Worm (Caenorhabditis elegans) whole organism, late embryonic: Measurements from ENCODE around the gene tufm-1.
"Not testable (repeated sequence)": the region's sequence is repeated elsewhere in the genome, so short reads cannot be mapped to it uniquely, and the experiment has no call there.

ENCODE experiments used
- C38D4.7 ChIP-seq: fragments of 200-800 bp; sonication (Bioruptor generic); optimal IDR thresholded peaks from 2 replicates; lab custom pipeline; 2018; ENCODE audit warnings: mild to moderate bottlenecking, missing genetic modification characterization, moderate library complexity, missing compliant biosample characterization
- K02D7.2 ChIP-seq: sonication (generic microtip); optimal IDR thresholded peaks from 2 replicates; lab custom pipeline; 2017; ENCODE audit warnings: mild to moderate bottlenecking, missing genetic modification characterization, missing compliant biosample characterization
- ahr-1 ChIP-seq: sonication (generic microtip); optimal IDR thresholded peaks from 2 replicates; lab custom pipeline; 2016; ENCODE audit warnings: missing genetic modification characterization, missing compliant biosample characterization
- ama-1 ChIP-seq: fragments of 150-350 bp; optimal IDR thresholded peaks from 2 replicates; lab custom pipeline; 2014
- ceh-18 ChIP-seq: sonication (generic microtip); optimal IDR thresholded peaks from 2 replicates; lab custom pipeline; 2016; ENCODE audit warnings: missing genetic modification characterization, missing compliant biosample characterization
- ceh-19 ChIP-seq: fragments of 200-800 bp; sonication (Bioruptor generic); optimal IDR thresholded peaks from 2 replicates; lab custom pipeline; 2018; ENCODE audit warnings: mild to moderate bottlenecking, missing genetic modification characterization, missing compliant biosample characterization
- ceh-22 ChIP-seq: sonication (generic microtip); optimal IDR thresholded peaks from 2 replicates; lab custom pipeline; 2017; ENCODE audit warnings: missing biosample characterization, missing genetic modification characterization
- ceh-24 ChIP-seq: sonication (generic microtip); optimal IDR thresholded peaks from 2 replicates; lab custom pipeline; 2016; ENCODE audit warnings: mild to moderate bottlenecking, missing genetic modification characterization, missing compliant biosample characterization
- ceh-30 ChIP-seq: fragments of 150-350 bp; optimal IDR thresholded peaks from 2 replicates; lab custom pipeline; 2014; ENCODE audit warnings: missing biosample characterization, missing genetic modification characterization
- ceh-31 ChIP-seq: sonication (generic microtip); optimal IDR thresholded peaks from 2 replicates; lab custom pipeline; 2016; ENCODE audit warnings: missing genetic modification characterization, missing compliant biosample characterization
- ceh-48 ChIP-seq: sonication (generic microtip); optimal IDR thresholded peaks from 2 replicates; lab custom pipeline; 2016; ENCODE audit warnings: missing genetic modification characterization, inconsistent platforms, missing compliant biosample characterization
- ceh-9 ChIP-seq: sonication (generic microtip); optimal IDR thresholded peaks from 2 replicates; lab custom pipeline; 2016; ENCODE audit warnings: mild to moderate bottlenecking, missing genetic modification characterization, inconsistent platforms, missing compliant biosample characterization
- che-1 ChIP-seq: sonication (generic microtip); optimal IDR thresholded peaks from 2 replicates; lab custom pipeline; 2016; ENCODE audit warnings: mild to moderate bottlenecking, missing genetic modification characterization, missing compliant biosample characterization
- dmd-4 ChIP-seq: sonication (generic microtip); optimal IDR thresholded peaks from 2 replicates; lab custom pipeline; 2016; ENCODE audit warnings: borderline replicate concordance, missing genetic modification characterization, missing compliant biosample characterization
- elt-2 ChIP-seq: sonication (generic microtip); optimal IDR thresholded peaks from 2 replicates; lab custom pipeline; 2016; ENCODE audit warnings: missing genetic modification reagents, missing genetic modification characterization, missing compliant biosample characterization
- elt-4 ChIP-seq: sonication (generic microtip); optimal IDR thresholded peaks from 2 replicates; lab custom pipeline; 2016; ENCODE audit warnings: missing genetic modification characterization, missing compliant biosample characterization
- eyg-1 ChIP-seq: sonication (generic microtip); optimal IDR thresholded peaks from 2 replicates; lab custom pipeline; 2016; ENCODE audit warnings: missing genotype, missing genetic modification characterization, missing compliant biosample characterization
- fkh-6 ChIP-seq: sonication (generic microtip); optimal IDR thresholded peaks from 2 replicates; lab custom pipeline; 2016; ENCODE audit warnings: missing genetic modification characterization, missing compliant biosample characterization
- gmeb-2 ChIP-seq: sonication (generic microtip); optimal IDR thresholded peaks from 2 replicates; lab custom pipeline; 2016; ENCODE audit warnings: missing genetic modification characterization, inconsistent platforms, missing compliant biosample characterization
- hlh-30 ChIP-seq: sonication (generic microtip); optimal IDR thresholded peaks from 2 replicates; lab custom pipeline; 2017; ENCODE audit warnings: antibody characterized with exemption, missing genetic modification characterization, missing compliant biosample characterization; ENCODE audit not compliant: insufficient read depth
- hlh-8 ChIP-seq: sonication (generic microtip); optimal IDR thresholded peaks from 2 replicates; lab custom pipeline; 2016; ENCODE audit warnings: missing genotype, missing genetic modification characterization, missing compliant biosample characterization
- madf-2 ChIP-seq: sonication (generic microtip); optimal IDR thresholded peaks from 2 replicates; lab custom pipeline; 2017; ENCODE audit warnings: missing genetic modification characterization, missing compliant biosample characterization
- nfya-1 ChIP-seq: sonication (generic microtip); optimal IDR thresholded peaks from 2 replicates; lab custom pipeline; 2017; ENCODE audit warnings: missing genetic modification characterization, mild to moderate bottlenecking, missing compliant biosample characterization, antibody characterized with exemption, moderate library complexity
- nhr-232 ChIP-seq: sonication (generic microtip); optimal IDR thresholded peaks from 2 replicates; lab custom pipeline; 2016; ENCODE audit warnings: missing genetic modification characterization, missing compliant biosample characterization
- odd-2 ChIP-seq: sonication (generic microtip); optimal IDR thresholded peaks from 2 replicates; lab custom pipeline; 2017; ENCODE audit warnings: antibody characterized with exemption, mild to moderate bottlenecking, missing genetic modification characterization, missing compliant biosample characterization
- pag-3 ChIP-seq: sonication (generic microtip); optimal IDR thresholded peaks from 2 replicates; lab custom pipeline; 2016; ENCODE audit warnings: missing compliant biosample characterization, missing genetic modification characterization, borderline replicate concordance
- pat-9 ChIP-seq: fragments of 200-800 bp; sonication (Bioruptor generic); optimal IDR thresholded peaks from 2 replicates; lab custom pipeline; 2018; ENCODE audit warnings: mild to moderate bottlenecking, missing genetic modification characterization, moderate library complexity, missing compliant biosample characterization
- pax-1 ChIP-seq: fragments of 150-350 bp; optimal IDR thresholded peaks from 2 replicates; lab custom pipeline; 2014; ENCODE audit warnings: missing biosample characterization, missing genetic modification characterization
- rnt-1 ChIP-seq: sonication (generic microtip); optimal IDR thresholded peaks from 2 replicates; lab custom pipeline; 2016; ENCODE audit warnings: missing genetic modification characterization, missing compliant biosample characterization
- sox-4 ChIP-seq: sonication (generic microtip); optimal IDR thresholded peaks from 2 replicates; lab custom pipeline; 2017; ENCODE audit warnings: mild to moderate bottlenecking, missing genetic modification characterization, inconsistent platforms, missing compliant biosample characterization
- syd-9 ChIP-seq: sonication (generic microtip); optimal IDR thresholded peaks from 2 replicates; lab custom pipeline; 2016; ENCODE audit warnings: mild to moderate bottlenecking, missing genetic modification characterization, moderate library complexity, missing compliant biosample characterization
- tbx-7 ChIP-seq: sonication (generic microtip); optimal IDR thresholded peaks from 2 replicates; lab custom pipeline; 2016; ENCODE audit warnings: missing genotype, missing genetic modification characterization, missing compliant biosample characterization
- unc-42 ChIP-seq: sonication (generic microtip); optimal IDR thresholded peaks from 2 replicates; lab custom pipeline; 2016; ENCODE audit warnings: missing genotype, missing genetic modification characterization, missing compliant biosample characterization
- unc-55 ChIP-seq: sonication (generic microtip); optimal IDR thresholded peaks from 2 replicates; lab custom pipeline; 2017; ENCODE audit warnings: missing biosample characterization, missing genetic modification reagents, missing genetic modification characterization
- zip-5 ChIP-seq: sonication (generic microtip); optimal IDR thresholded peaks from 2 replicates; lab custom pipeline; 2016; ENCODE audit warnings: missing genetic modification characterization, missing compliant biosample characterization
- ztf-16 ChIP-seq: sonication (generic microtip); optimal IDR thresholded peaks from 2 replicates; lab custom pipeline; 2017; ENCODE audit warnings: missing genetic modification characterization, missing compliant biosample characterization

The tufm-1 gene

ce11 chrIII:2814919-2815554, at the start of gene tufm-1:
TSS of gene tufm-1 (minus strand) at chrIII:2814969.
- TF ChIP-seq hlh-8 (tag; lab: Kevin White, UChicago): no peak
- TF ChIP-seq syd-9 (tag; lab: Kevin White, UChicago): no peak
- no peak for TF ChIP-seq eyg-1
- no peak for TF ChIP-seq zip-5 (tag; lab: Kevin White, UChicago)
- TF ChIP-seq hlh-30 (tag; lab: Kevin White, UChicago): no peak
- TF ChIP-seq unc-42 (tag; lab: Kevin White, UChicago): peak; percentile 80
- TF ChIP-seq pag-3 (tag; lab: Kevin White, UChicago): no peak
- TF ChIP-seq C38D4.7 (GFP tag; lab: Kevin White, UChicago): no peak
- TF ChIP-seq ztf-16: no peak
- no peak for TF ChIP-seq ceh-30
- TF ChIP-seq K02D7.2 (tag; lab: Kevin White, UChicago): no peak
- TF ChIP-seq unc-55 (GFP tag; lab: Kevin White, UChicago): no peak
- no peak for TF ChIP-seq che-1
- peak; percentile 61 for TF ChIP-seq elt-2 (tag; lab: Kevin White, UChicago)
- peak; percentile 19 for TF ChIP-seq ceh-31 (tag; lab: Kevin White, UChicago)
- TF ChIP-seq madf-2: no peak
- no peak for TF ChIP-seq dmd-4 (tag; lab: Kevin White, UChicago)
- TF ChIP-seq sox-4: no peak
- no peak for TF ChIP-seq ceh-9
- TF ChIP-seq nhr-232 (tag; lab: Kevin White, UChicago): no peak
- TF ChIP-seq nfya-1 (tag; lab: Kevin White, UChicago): peak; percentile 61
- TF ChIP-seq, all 69 proteins: peak for 4

- TF ChIP-seq odd-2 (tag; lab: Kevin White, UChicago): no peak
- no peak for TF ChIP-seq pax-1
- no peak for TF ChIP-seq fkh-6 (tag; lab: Kevin White, UChicago)
- no peak for TF ChIP-seq ahr-1
- no peak for TF ChIP-seq ceh-48 (tag; lab: Kevin White, UChicago)
- no peak for TF ChIP-seq ama-1 (lab: Kevin White, UChicago)
- no peak for TF ChIP-seq ceh-9
- no peak for TF ChIP-seq ceh-19 (GFP tag; lab: Kevin White, UChicago)
- no peak for TF ChIP-seq madf-2
- no peak for TF ChIP-seq ceh-22 (tag; lab: Kevin White, UChicago)
- TF ChIP-seq ceh-18: no peak
- no peak for TF ChIP-seq hlh-30 (tag; lab: Kevin White, UChicago)
These were observed 43.6 kb upstream of the tufm-1 start for ce11 chrIII:2858334-2858733.

ce11 chrIII:2855929-2856328, 41.2 kb upstream of the tufm-1 start, which contains the start of gene F56F11.4:
TSS of gene F56F11.4 (plus strand) at chrIII:2856229.
- TF ChIP-seq ceh-24 (tag; lab: Kevin White, UChicago): no peak
- no peak for TF ChIP-seq pat-9 (tag; lab: Kevin White, UChicago)
- TF ChIP-seq gmeb-2: no peak
- TF ChIP-seq tbx-7 (tag; lab: Kevin White, UChicago): no peak

ce11 chrIII:2846747-2847146, 32.0 kb upstream of the tufm-1 start, which contains the start of gene H34I24.1:
TSS of gene H34I24.1 (plus strand) at chrIII:2847047.
- TF ChIP-seq rnt-1, elt-4, dmd-4 (tag; lab: Kevin White, UChicago): not testable (repeated sequence)
